Worm (Caenorhabditis elegans): ENCODE data around the gene C08B11.9.

Gene C08B11.9

ce11 chrII:8020580-8021044 lies 17.4 kb downstream of the C08B11.9 start:
- no peak for TF ChIP-seq odd-2 (tag; optimal IDR thresholded peaks at IDR 0.05)
- TF ChIP-seq ztf-16 (tag; optimal IDR thresholded peaks at IDR 0.05) = no peak
- TF ChIP-seq rnt-1 (tag; optimal IDR thresholded peaks at IDR 0.05) = no peak
- no peak for TF ChIP-seq ceh-19 (GFP tag; optimal IDR thresholded peaks at IDR 0.05)
- TF ChIP-seq ceh-30 (tag; optimal IDR thresholded peaks at IDR 0.05) = no peak
- no peak for TF ChIP-seq unc-55 (GFP tag; optimal IDR thresholded peaks at IDR 0.05)

ce11 chrII:8017380-8017779 lies 20.6 kb downstream of the C08B11.9 start, which contains the start of gene zyg-11:
TSS of gene zyg-11 (plus strand) at chrII:8017680.
- no peak for TF ChIP-seq ceh-6 (GFP tag; optimal IDR thresholded peaks at IDR 0.05)
- no peak for TF ChIP-seq hlh-30 (tag; optimal IDR thresholded peaks at IDR 0.05; ENCODE audit: insufficient read depth)
- TF ChIP-seq K09A11.1 (tag; optimal IDR thresholded peaks at IDR 0.05; ENCODE audit: insufficient read depth) = no peak
- no peak for TF ChIP-seq lim-6 (tag; optimal IDR thresholded peaks at IDR 0.05)
- no peak for TF ChIP-seq dve-1 (tag; optimal IDR thresholded peaks at IDR 0.05)
- TF ChIP-seq lin-11 (tag; optimal IDR thresholded peaks at IDR 0.05) = no peak
- TF ChIP-seq pax-1 (tag; optimal IDR thresholded peaks at IDR 0.05) = no peak
- TF ChIP-seq syd-9 (tag; optimal IDR thresholded peaks at IDR 0.05) = no peak
- TF ChIP-seq rnt-1 (tag; optimal IDR thresholded peaks at IDR 0.05) = no peak
- TF ChIP-seq elt-2 (tag; optimal IDR thresholded peaks at IDR 0.05) = no peak
- no peak for TF ChIP-seq unc-86 (tag; optimal IDR thresholded peaks at IDR 0.05)
- TF ChIP-seq hlh-6 (tag; optimal IDR thresholded peaks at IDR 0.05) = no peak
- no peak for TF ChIP-seq ceh-45 (GFP tag; IDR thresholded peaks at IDR 0.05)
- no peak for TF ChIP-seq C38D4.7 (GFP tag; optimal IDR thresholded peaks at IDR 0.05)
- no peak for TF ChIP-seq ttx-3 (tag; optimal IDR thresholded peaks at IDR 0.05)
- no peak for TF ChIP-seq pag-3 (tag; optimal IDR thresholded peaks at IDR 0.05; ENCODE audit: borderline replicate concordance)
- no peak for TF ChIP-seq unc-42 (tag; optimal IDR thresholded peaks at IDR 0.05)
- no peak for TF ChIP-seq ceh-24 (tag; optimal IDR thresholded peaks at IDR 0.05)
- no peak for TF ChIP-seq hlh-8 (tag; optimal IDR thresholded peaks at IDR 0.05)
- TF ChIP-seq ceh-34 (tag; optimal IDR thresholded peaks at IDR 0.05) = no peak

- TF ChIP-seq fkh-10 (GFP tag; optimal IDR thresholded peaks at IDR 0.05) (no peak), sox-4 (tag; optimal IDR thresholded peaks at IDR 0.05) (no peak), hlh-30 (tag; optimal IDR thresholded peaks at IDR 0.05; ENCODE audit: insufficient read depth) (peak; percentile 78)
These were observed 21.2 kb downstream of the C08B11.9 start for ce11 chrII:8016761-8017160.

ce11 chrII:8016167-8016566 lies 21.8 kb downstream of the C08B11.9 start:
- TF ChIP-seq ztf-16 (tag; optimal IDR thresholded peaks at IDR 0.05) = no peak
- TF ChIP-seq hlh-30 (tag; optimal IDR thresholded peaks at IDR 0.05; ENCODE audit: insufficient read depth) = peak; percentile 69

ce11 chrII:8015483-8015938 lies 22.5 kb downstream of the C08B11.9 start:
- TF ChIP-seq Y22D7AL.16 (tag; optimal IDR thresholded peaks at IDR 0.05) (no peak), odd-2 (tag; optimal IDR thresholded peaks at IDR 0.05) (no peak), K02D7.2 (tag; optimal IDR thresholded peaks at IDR 0.05) (no peak), ceh-34 (tag; optimal IDR thresholded peaks at IDR 0.05) (no peak), hlh-8 (tag; optimal IDR thresholded peaks at IDR 0.05) (no peak), unc-86 (tag; optimal IDR thresholded peaks at IDR 0.05) (no peak), zip-5 (tag; optimal IDR thresholded peaks at IDR 0.05) (no peak), ttx-3 (tag; optimal IDR thresholded peaks at IDR 0.05) (no peak), fkh-6 (tag; optimal IDR thresholded peaks at IDR 0.05) (no peak), nhr-11 (tag; optimal IDR thresholded peaks at IDR 0.05) (no peak), ref-2 (tag; optimal IDR thresholded peaks at IDR 0.05) (no peak), syd-9 (tag; optimal IDR thresholded peaks at IDR 0.05) (no peak), hlh-30 (tag; optimal IDR thresholded peaks at IDR 0.05; ENCODE audit: insufficient read depth) (no peak), elt-4 (tag; optimal IDR thresholded peaks at IDR 0.05) (no peak), hlh-15 (tag; optimal IDR thresholded peaks at IDR 0.05) (no peak), pros-1 (tag; optimal IDR thresholded peaks at IDR 0.05) (no peak), unc-3 (GFP tag; conservative IDR thresholded peaks at IDR 0.05) (no peak), unc-3 (tag; optimal IDR thresholded peaks at IDR 0.05) (no peak), dmd-4 (tag; optimal IDR thresholded peaks at IDR 0.05; ENCODE audit: borderline replicate concordance) (no peak)
